Worm (Caenorhabditis elegans) whole organism, L2 larva: Measurements from ENCODE around the gene col-125.

Experiments used
- aly-2 ChIP-seq: fragments of 150-350 bp; optimal IDR thresholded peaks from 2 replicates; lab custom pipeline; 2014; ENCODE audit warnings: missing biosample characterization, missing genetic modification characterization
- elt-1 ChIP-seq: fragments of 150-350 bp; optimal IDR thresholded peaks from 2 replicates; lab custom pipeline; 2014; ENCODE audit warnings: missing biosample characterization, missing genetic modification characterization
- lsy-2 ChIP-seq, 2 experiments: fragments of 150-350 bp in 1 of 2; sonication (generic microtip) in 1 of 2; optimal IDR thresholded peaks; 2 replicates each; lab custom pipeline; 2014 to 2017; ENCODE audit warnings: missing biosample characterization in 2 of 2, missing genetic modification characterization in 2 of 2
- sem-4 ChIP-seq: fragments of 150-350 bp; optimal IDR thresholded peaks from 2 replicates; lab custom pipeline; 2014; ENCODE audit warnings: missing biosample characterization, missing genetic modification reagents, missing genetic modification characterization
- snpc-4 ChIP-seq: fragments of 150-350 bp; optimal IDR thresholded peaks from 2 replicates; lab custom pipeline; 2014; ENCODE audit warnings: missing biosample characterization, missing genetic modification characterization

Gene col-125

ce11 chrIV:11276026-11276425, 50.7 kb downstream of the col-125 start:
- TF ChIP-seq lsy-2 (tag; optimal IDR thresholded peaks at IDR 0.05; lab: Kevin White, UChicago) (no peak), snpc-4 (tag; lab: Kevin White, UChicago) (no peak), sem-4 (tag; lab: Kevin White, UChicago) (no peak), elt-1 (tag; lab: Kevin White, UChicago) (no peak), aly-2 (tag; lab: Kevin White, UChicago) (no peak)
